Fruit fly (Drosophila melanogaster) whole organism, embryonic: ENCODE data around the gene Jhbp3.

Source experiments
- Atf3 ChIP-seq: fragments of 200-800 bp; sonication (Bioruptor generic); optimal IDR thresholded peaks from 3 replicates; lab custom pipeline; 2016; ENCODE audit warnings: missing biosample characterization, missing genetic modification characterization
- BtbVII ChIP-seq: fragments of 200-800 bp; sonication (Bioruptor generic); optimal IDR thresholded peaks from 3 replicates; lab custom pipeline; 2017; ENCODE audit warnings: missing biosample characterization, mild to moderate bottlenecking, missing genetic modification characterization
- CG10979 ChIP-seq: fragments of 200-800 bp; sonication (Bioruptor generic); optimal IDR thresholded peaks from 2 replicates; lab custom pipeline; 2018; ENCODE audit warnings: missing biosample characterization, mild to moderate bottlenecking, missing genetic modification characterization, moderate library complexity
- CG11247 ChIP-seq: fragments of 200-800 bp; sonication (Bioruptor generic); IDR thresholded peaks from 2 replicates; pipeline ENCODE4 v1.3.6; 2022; ENCODE audit warnings: missing biosample characterization, missing genetic modification characterization
- CG11696 ChIP-seq: fragments of 200-800 bp; sonication (Bioruptor generic); IDR thresholded peaks from 2 replicates; pipeline ENCODE4 v1.3.6; 2022; ENCODE audit warnings: missing biosample characterization, missing genetic modification characterization
- CG12104 ChIP-seq: fragments of 200-800 bp; sonication (Bioruptor generic); optimal IDR thresholded peaks from 3 replicates; lab custom pipeline; 2016; ENCODE audit warnings: missing biosample characterization, missing genetic modification characterization
- CG13624 ChIP-seq: fragments of 200-800 bp; sonication (Bioruptor generic); optimal IDR thresholded peaks from 2 replicates; lab custom pipeline; 2016; ENCODE audit warnings: missing biosample characterization, missing genetic modification characterization
- CG14050 ChIP-seq: fragments of 200-800 bp; sonication (Bioruptor generic); IDR thresholded peaks from 3 replicates; pipeline ENCODE4 v1.3.6; 2022; ENCODE audit warnings: missing biosample characterization, missing genetic modification characterization
- CG14710 ChIP-seq: fragments of 200-800 bp; sonication (Bioruptor generic); optimal IDR thresholded peaks from 3 replicates; lab custom pipeline; 2019; ENCODE audit warnings: missing biosample characterization, mild to moderate bottlenecking, missing genetic modification characterization, moderate library complexity
- CG15269 ChIP-seq: fragments of 200-800 bp; sonication (Bioruptor generic); optimal IDR thresholded peaks from 2 replicates; lab custom pipeline; 2018; ENCODE audit warnings: missing biosample characterization, mild to moderate bottlenecking, missing genetic modification characterization, moderate library complexity
- CG15514 ChIP-seq: fragments of 200-800 bp; sonication (Bioruptor generic); optimal IDR thresholded peaks from 3 replicates; lab custom pipeline; 2017; ENCODE audit warnings: missing biosample characterization, missing genetic modification characterization, mild to moderate bottlenecking, moderate library complexity, missing genetic modification reagents
- CG15696 ChIP-seq: fragments of 200-800 bp; sonication (Bioruptor generic); optimal IDR thresholded peaks from 2 replicates; lab custom pipeline; 2019; ENCODE audit warnings: missing biosample characterization, mild to moderate bottlenecking, missing genetic modification characterization, moderate library complexity
- CG18476 ChIP-seq: fragments of 200-800 bp; sonication (Bioruptor generic); optimal IDR thresholded peaks from 2 replicates; lab custom pipeline; 2016; ENCODE audit warnings: missing biosample characterization, mild to moderate bottlenecking, missing genetic modification characterization
- CG18599 ChIP-seq: fragments of 200-800 bp; sonication (Bioruptor generic); optimal IDR thresholded peaks from 3 replicates; lab custom pipeline; 2017; ENCODE audit warnings: missing biosample characterization, missing genetic modification characterization, mild to moderate bottlenecking, moderate library complexity, missing genetic modification reagents
- CG2116 ChIP-seq: fragments of 200-800 bp; sonication (Bioruptor generic); optimal IDR thresholded peaks from 3 replicates; lab custom pipeline; 2018; ENCODE audit warnings: missing biosample characterization, mild to moderate bottlenecking, missing genetic modification characterization
- CG2202 ChIP-seq: fragments of 200-800 bp; sonication (Bioruptor generic); optimal IDR thresholded peaks from 2 replicates; lab custom pipeline; 2018; ENCODE audit warnings: missing biosample characterization, mild to moderate bottlenecking, missing genetic modification characterization
- CG34224 ChIP-seq: fragments of 200-800 bp; sonication (Bioruptor generic); IDR thresholded peaks from 3 replicates; pipeline ENCODE4 v1.3.6; 2022; ENCODE audit warnings: missing biosample characterization, missing genetic modification characterization; ENCODE audit not compliant: partially characterized antibody
- CG8388 ChIP-seq: fragments of 200-800 bp; sonication (Bioruptor generic); optimal IDR thresholded peaks from 2 replicates; lab custom pipeline; 2019; ENCODE audit warnings: missing biosample characterization, mild to moderate bottlenecking, missing genetic modification characterization, moderate library complexity
- Dek ChIP-seq: fragments of 200-800 bp; sonication (Bioruptor generic); optimal IDR thresholded peaks from 3 replicates; lab custom pipeline; 2019; ENCODE audit warnings: missing biosample characterization, mild to moderate bottlenecking, missing genetic modification characterization, moderate library complexity
- Dfd ChIP-seq, 2 experiments: fragments of >200 bp; optimal IDR thresholded peaks; 2 replicates each; lab custom pipeline; 2017; ENCODE audit warnings: missing biosample characterization in 2 of 2, missing genetic modification characterization in 2 of 2
- Elba2 ChIP-seq: fragments of 200-800 bp; sonication (Bioruptor generic); optimal IDR thresholded peaks from 3 replicates; lab custom pipeline; 2016; ENCODE audit warnings: missing biosample characterization, missing genetic modification characterization
- Gsc ChIP-seq: fragments of 200-800 bp; sonication (Bioruptor generic); IDR thresholded peaks from 2 replicates; pipeline ENCODE4 v1.3.6; 2022; ENCODE audit warnings: missing biosample characterization, missing genetic modification characterization
- Hand ChIP-seq: fragments of 200-800 bp; sonication (Bioruptor generic); optimal IDR thresholded peaks from 2 replicates; lab custom pipeline; 2017; ENCODE audit warnings: mild to moderate bottlenecking, missing biosample characterization, missing genetic modification reagents, missing genetic modification characterization
- HmgD ChIP-seq: fragments of 200-800 bp; sonication (Bioruptor generic); optimal IDR thresholded peaks from 3 replicates; lab custom pipeline; 2016; ENCODE audit warnings: missing biosample characterization, missing genetic modification characterization
- Hr3 ChIP-seq: fragments of 200-800 bp; sonication (Bioruptor generic); optimal IDR thresholded peaks from 3 replicates; lab custom pipeline; 2016; ENCODE audit warnings: missing biosample characterization, missing genetic modification characterization
- MTF-1 ChIP-seq: fragments of 200-800 bp; sonication (Bioruptor generic); optimal IDR thresholded peaks from 2 replicates; lab custom pipeline; 2018; ENCODE audit warnings: missing biosample characterization, mild to moderate bottlenecking, missing genetic modification characterization, borderline replicate concordance
- Nf-YA ChIP-seq: fragments of 200-800 bp; sonication (Bioruptor generic); IDR thresholded peaks from 2 replicates; pipeline ENCODE4 v1.3.6; 2022; ENCODE audit warnings: missing biosample characterization, missing genetic modification characterization
- Taf1 ChIP-seq: fragments of 200-800 bp; sonication (Bioruptor generic); IDR thresholded peaks from 2 replicates; pipeline ENCODE4 v1.3.6; 2022; ENCODE audit warnings: missing biosample characterization, missing genetic modification characterization
- Trl ChIP-seq, 3 experiments: fragments of >200 bp in 2 of 3; fragments of 200-800 bp in 1 of 3; sonication (Bioruptor generic) in 1 of 3; optimal IDR thresholded peaks; 2 replicates in 1 of 3; 3 replicates in 2 of 3; lab custom pipeline; 2016 to 2017; ENCODE audit warnings: missing biosample characterization in 1 of 3, missing genetic modification characterization in 1 of 3
- bab2 ChIP-seq: fragments of 200-800 bp; sonication (Bioruptor generic); optimal IDR thresholded peaks from 2 replicates; lab custom pipeline; 2016; ENCODE audit warnings: missing biosample characterization, missing genetic modification characterization
- chm ChIP-seq: fragments of 200-800 bp; sonication (Bioruptor generic); IDR thresholded peaks from 2 replicates; pipeline ENCODE4 v1.3.6; 2022; ENCODE audit warnings: missing biosample characterization, missing genetic modification characterization
- dan ChIP-seq: fragments of 200-800 bp; sonication (Bioruptor generic); IDR thresholded peaks from 2 replicates; pipeline ENCODE4 v1.3.6; 2022; ENCODE audit warnings: missing biosample characterization, missing genetic modification characterization
- dpn ChIP-seq, 2 experiments: fragments of 200-800 bp; sonication (Bioruptor generic); optimal IDR thresholded peaks; 3 replicates each; lab custom pipeline; 2016; ENCODE audit warnings: missing biosample characterization in 2 of 2, missing genetic modification characterization in 2 of 2
- fd102C ChIP-seq: fragments of 200-800 bp; sonication (Bioruptor generic); optimal IDR thresholded peaks from 2 replicates; lab custom pipeline; 2018; ENCODE audit warnings: missing biosample characterization, mild to moderate bottlenecking, missing genetic modification characterization, moderate library complexity
- fd64A ChIP-seq: fragments of 200-800 bp; sonication (Bioruptor generic); optimal IDR thresholded peaks from 3 replicates; lab custom pipeline; 2018; ENCODE audit warnings: missing biosample characterization, mild to moderate bottlenecking, missing genetic modification characterization
- grn ChIP-seq: fragments of 200-800 bp; sonication (Bioruptor generic); optimal IDR thresholded peaks from 3 replicates; lab custom pipeline; 2017; ENCODE audit warnings: missing biosample characterization, missing genetic modification characterization
- gro ChIP-seq: fragments of 200-800 bp; sonication (Bioruptor generic); optimal IDR thresholded peaks from 2 replicates; lab custom pipeline; 2016; ENCODE audit warnings: missing biosample characterization, missing genetic modification characterization
- ham ChIP-seq: fragments of 200-800 bp; sonication (Bioruptor generic); IDR thresholded peaks from 2 replicates; pipeline ENCODE4 v1.3.6; 2022; ENCODE audit warnings: missing biosample characterization, missing genetic modification characterization
- jigr1 ChIP-seq: fragments of 200-800 bp; sonication (Bioruptor generic); IDR thresholded peaks from 3 replicates; pipeline ENCODE4 v1.3.6; 2022; ENCODE audit warnings: missing biosample characterization, missing genetic modification characterization
- kni ChIP-seq: fragments of 200-800 bp; sonication (Bioruptor generic); optimal IDR thresholded peaks from 3 replicates; lab custom pipeline; 2017; ENCODE audit warnings: mild to moderate bottlenecking, missing biosample characterization, missing genetic modification reagents, missing genetic modification characterization
- maf-S ChIP-seq: fragments of 200-800 bp; sonication (Bioruptor generic); optimal IDR thresholded peaks from 2 replicates; lab custom pipeline; 2016; ENCODE audit warnings: missing biosample characterization, missing genetic modification characterization
- mirr ChIP-seq: fragments of 200-800 bp; sonication (Bioruptor generic); optimal IDR thresholded peaks from 3 replicates; lab custom pipeline; 2018; ENCODE audit warnings: missing biosample characterization, mild to moderate bottlenecking, missing genetic modification characterization
- phol ChIP-seq: fragments of 200-800 bp; sonication (Bioruptor generic); optimal IDR thresholded peaks from 3 replicates; lab custom pipeline; 2018; ENCODE audit warnings: missing biosample characterization, mild to moderate bottlenecking, missing genetic modification characterization, moderate library complexity
- psq ChIP-seq: fragments of 200-800 bp; sonication (Bioruptor generic); optimal IDR thresholded peaks from 2 replicates; lab custom pipeline; 2017; ENCODE audit warnings: missing biosample characterization, missing genetic modification characterization
- sd ChIP-seq: fragments of 200-800 bp; sonication (Bioruptor generic); optimal IDR thresholded peaks from 3 replicates; lab custom pipeline; 2018; ENCODE audit warnings: missing biosample characterization, mild to moderate bottlenecking, missing genetic modification characterization, moderate library complexity
- seq ChIP-seq: fragments of 200-800 bp; sonication (Bioruptor generic); IDR thresholded peaks from 2 replicates; pipeline ENCODE4 v1.3.6; 2022; ENCODE audit warnings: missing biosample characterization, missing genetic modification characterization
- tgo ChIP-seq: fragments of 200-800 bp; sonication (Bioruptor generic); IDR thresholded peaks from 3 replicates; pipeline ENCODE4 v1.3.6; 2022; ENCODE audit warnings: missing biosample characterization, missing genetic modification characterization
- tin ChIP-seq: fragments of 200-800 bp; sonication (Bioruptor generic); optimal IDR thresholded peaks from 3 replicates; lab custom pipeline; 2016; ENCODE audit warnings: missing biosample characterization, missing genetic modification characterization
- tna ChIP-seq: fragments of 200-800 bp; sonication (Bioruptor generic); IDR thresholded peaks from 2 replicates; pipeline ENCODE4 v1.3.6; 2022; ENCODE audit warnings: missing biosample characterization, missing genetic modification characterization; ENCODE audit not compliant: partially characterized antibody
- zen2 ChIP-seq: fragments of 200-800 bp; sonication (Bioruptor generic); IDR thresholded peaks from 3 replicates; pipeline ENCODE4 v1.3.6; 2022; ENCODE audit warnings: missing biosample characterization, missing genetic modification characterization; ENCODE audit not compliant: partially characterized antibody

The Jhbp3 gene

dm6 chr3R:4912130-4912549, 42.9 kb downstream of the Jhbp3 start (continued):
- no peak for TF ChIP-seq CG34224 (GFP tag; lab: Robert Waterston, UW)
- TF ChIP-seq Taf1 = peak; percentile 72
- peak; percentile 70 for TF ChIP-seq Dek
- TF ChIP-seq phol (tag; lab: Kevin White, UChicago) = peak; percentile 48
- TF ChIP-seq tgo = peak; percentile 46
- peak; percentile 65 for TF ChIP-seq Hand (GFP tag; lab: Kevin White, UChicago)
- no peak for TF ChIP-seq Trl (optimal IDR thresholded peaks at IDR 0.05; lab: Kevin White, UChicago)
- peak; percentile 70 for TF ChIP-seq Trl (GFP tag; optimal IDR thresholded peaks at IDR 0.05; lab: Kevin White, UChicago)
- TF ChIP-seq Gsc = peak; percentile 31; the same call in 1 of the 2 replicates
- TF ChIP-seq fd102C (GFP tag; lab: Kevin White, UChicago) = no peak
- TF ChIP-seq sd (tag; lab: Kevin White, UChicago) = peak; percentile 52
- peak; percentile 88 for TF ChIP-seq CG18599 (GFP tag; lab: Kevin White, UChicago)
- TF ChIP-seq Atf3 (GFP tag; lab: Kevin White, UChicago) = peak; percentile 55
- TF ChIP-seq maf-S (GFP tag; lab: Kevin White, UChicago) = peak; percentile 39
- TF ChIP-seq kni (GFP tag; lab: Kevin White, UChicago) = peak; percentile 38
- no peak for TF ChIP-seq tna
- TF ChIP-seq CG8388 (GFP tag; lab: Kevin White, UChicago) = peak; percentile 55
- TF ChIP-seq CG11247 (GFP tag; lab: Robert Waterston, UW) = peak; percentile 71
- TF ChIP-seq ham (GFP tag; lab: Robert Waterston, UW) = no peak
- TF ChIP-seq seq (GFP tag; lab: Robert Waterston, UW) = peak; percentile 37; the same call in 1 of the 2 replicates
- peak; percentile 41 for TF ChIP-seq Hr3
- peak; percentile 96 for TF ChIP-seq mirr (GFP tag; lab: Kevin White, UChicago)
- peak; percentile 46 for TF ChIP-seq MTF-1 (GFP tag; lab: Kevin White, UChicago)
- TF ChIP-seq gro (GFP tag; lab: Kevin White, UChicago) = peak; percentile 77
- TF ChIP-seq CG14710 (tag; lab: Kevin White, UChicago) = peak; percentile 12
- TF ChIP-seq CG11696 = no peak
- TF ChIP-seq CG13624 (GFP tag; lab: Kevin White, UChicago) = peak; percentile 50
- peak; percentile 28 for TF ChIP-seq CG12104 (GFP tag; lab: Kevin White, UChicago)
- TF ChIP-seq fd64A = peak; percentile 21
- TF ChIP-seq BtbVII (GFP tag; lab: Kevin White, UChicago) = peak; percentile 58
- TF ChIP-seq CG2116 = peak; percentile 4
- TF ChIP-seq dan (GFP tag; lab: Robert Waterston, UW) = no peak
- peak; percentile 55 for TF ChIP-seq tin (GFP tag; lab: Kevin White, UChicago)
- TF ChIP-seq Nf-YA = peak; percentile 51; the same call in 1 of the 2 replicates
- no peak for TF ChIP-seq Elba2 (GFP tag; lab: Kevin White, UChicago)
- peak; percentile 51 to 78 for TF ChIP-seq dpn (GFP tag; optimal IDR thresholded peaks at IDR 0.05; lab: Kevin White, UChicago)
- peak; percentile 15 for TF ChIP-seq CG18476 (GFP tag; lab: Kevin White, UChicago)
- no peak for TF ChIP-seq zen2 (GFP tag; lab: Robert Waterston, UW)
- TF ChIP-seq jigr1 (GFP tag; lab: Robert Waterston, UW) = no peak
- TF ChIP-seq Dfd (GFP tag; optimal IDR thresholded peaks at IDR 0.05; lab: Kevin White, UChicago) = no peak
- peak; percentile 47 for TF ChIP-seq CG10979 (tag; lab: Kevin White, UChicago)
- peak; percentile 5 for TF ChIP-seq psq (GFP tag; lab: Kevin White, UChicago)
- TF ChIP-seq chm (GFP tag; lab: Robert Waterston, UW) = peak; percentile 62; the same call in 1 of the 2 replicates
- TF ChIP-seq CG15514 = peak; percentile 57
- TF ChIP-seq CG2202 (tag; lab: Kevin White, UChicago) = peak; percentile 35
- peak; percentile 72 for TF ChIP-seq CG15269 (tag; lab: Kevin White, UChicago)
- peak; percentile 71 for TF ChIP-seq bab2 (GFP tag; lab: Kevin White, UChicago)
- peak; percentile 33 for TF ChIP-seq CG15696 (tag; lab: Kevin White, UChicago)
- TF ChIP-seq CG14050 (GFP tag; lab: Robert Waterston, UW) = peak; percentile 30; the same call in 1 of the 3 replicates
- no peak for TF ChIP-seq HmgD (GFP tag; lab: Kevin White, UChicago)
- peak; percentile 88 for TF ChIP-seq grn (GFP tag; lab: Kevin White, UChicago)
